Fruit fly (Drosophila melanogaster): ENCODE results near the gene Rev1.

The Rev1 gene

dm6 chr3L:640324-640974 lies 13.7 kb upstream of the Rev1 start (continued):
- TF ChIP-seq oc (tag; optimal IDR thresholded peaks at IDR 0.05) (peak; percentile 81), CG34422 (GFP tag; IDR thresholded peaks at IDR 0.05) (no peak; the same call in 1 of the 3 replicates), sens-2 (GFP tag; IDR thresholded peaks at IDR 0.05) (peak; percentile 78), az2 (GFP tag; optimal IDR thresholded peaks at IDR 0.05) (peak; percentile 84), NC2α (GFP tag; optimal IDR thresholded peaks at IDR 0.05) (peak; percentile 49), chm (GFP tag; IDR thresholded peaks at IDR 0.05) (peak; percentile 74), Aef1 (GFP tag; IDR thresholded peaks at IDR 0.05) (peak; percentile 60), sug (tag; optimal IDR thresholded peaks at IDR 0.05) (peak; percentile 21), yki (optimal IDR thresholded peaks at IDR 0.05) (no peak), sima (GFP tag; optimal IDR thresholded peaks at IDR 0.05) (peak; percentile 67), Dad (GFP tag; optimal IDR thresholded peaks at IDR 0.05) (peak; percentile 71), mld (GFP tag; IDR thresholded peaks at IDR 0.05; ENCODE audit: partially characterized antibody) (no peak), CG11723 (GFP tag; optimal IDR thresholded peaks at IDR 0.05) (peak; percentile 79), CG11085 (GFP tag; IDR thresholded peaks at IDR 0.05) (no peak), run (tag; optimal IDR thresholded peaks at IDR 0.05) (peak; percentile 36), CG1792 (GFP tag; optimal IDR thresholded peaks at IDR 0.05) (peak; percentile 72), CG11560 (tag; IDR thresholded peaks at IDR 0.05) (no peak), D (optimal IDR thresholded peaks at IDR 0.05) (no peak), D (GFP tag; optimal IDR thresholded peaks at IDR 0.05) (peak; percentile 90), Blimp-1 (GFP tag; optimal IDR thresholded peaks at IDR 0.05) (peak; percentile 82), Sox102F (GFP tag; optimal IDR thresholded peaks at IDR 0.05) (peak; percentile 77), mirr (GFP tag; optimal IDR thresholded peaks at IDR 0.05) (no peak), GATAe (GFP tag; conservative IDR thresholded peaks at IDR 0.05) (no peak), Usf (GFP tag; optimal IDR thresholded peaks at IDR 0.05) (peak; percentile 69), CrebB (tag; optimal IDR thresholded peaks at IDR 0.05) (peak; percentile 38), CG11093 (GFP tag; IDR thresholded peaks at IDR 0.05) (peak; percentile 69; the same call in 2 of the 3 replicates), CG9609 (GFP tag; optimal IDR thresholded peaks at IDR 0.05) (peak; percentile 80), CG12299 (tag; optimal IDR thresholded peaks at IDR 0.05) (peak; percentile 76), br (optimal IDR thresholded peaks at IDR 0.05) (no peak), ci (GFP tag; IDR thresholded peaks at IDR 0.05) (peak; percentile 80), Hmr (GFP tag; optimal IDR thresholded peaks at IDR 0.05) (peak; percentile 79), CG9932 (GFP tag; IDR thresholded peaks at IDR 0.05) (peak; percentile 60), ac (GFP tag; optimal IDR thresholded peaks at IDR 0.05) (peak; percentile 73), odd (GFP tag; optimal IDR thresholded peaks at IDR 0.05) (peak; percentile 56), ems (GFP tag; optimal IDR thresholded peaks at IDR 0.05) (peak; percentile 57), CG32772 (GFP tag; IDR thresholded peaks at IDR 0.05) (peak; percentile 69), fd102C (GFP tag; optimal IDR thresholded peaks at IDR 0.05) (peak; percentile 80), Lpt (GFP tag; optimal IDR thresholded peaks at IDR 0.05) (no peak), Tbp (GFP tag; optimal IDR thresholded peaks at IDR 0.05) (no peak), dan (GFP tag; IDR thresholded peaks at IDR 0.05) (no peak; the same call in 1 of the 2 replicates), dysf (GFP tag; IDR thresholded peaks at IDR 0.05) (peak; percentile 86), aop (GFP tag; IDR thresholded peaks at IDR 0.05) (no peak), luna (GFP tag; optimal IDR thresholded peaks at IDR 0.05) (peak; percentile 25), crp (GFP tag; optimal IDR thresholded peaks at IDR 0.05) (peak in 1 of 2 experiments; percentile 38), grau (tag; optimal IDR thresholded peaks at IDR 0.05) (peak; percentile 84), CG10366 (GFP tag; IDR thresholded peaks at IDR 0.05) (peak; percentile 72), CG15269 (tag; optimal IDR thresholded peaks at IDR 0.05) (peak; percentile 85), HLHmδ (GFP tag; optimal IDR thresholded peaks at IDR 0.05) (no peak), en (GFP tag; optimal IDR thresholded peaks at IDR 0.05) (peak; percentile 74), CG6654 (GFP tag; optimal IDR thresholded peaks at IDR 0.05) (peak; percentile 45), CG13775 (GFP tag; optimal IDR thresholded peaks at IDR 0.05) (peak; percentile 86), chinmo (GFP tag; IDR thresholded peaks at IDR 0.05; ENCODE audit: partially characterized antibody) (no peak)
